Fruit fly (Drosophila melanogaster): ENCODE data around the gene snf.

DNA sequence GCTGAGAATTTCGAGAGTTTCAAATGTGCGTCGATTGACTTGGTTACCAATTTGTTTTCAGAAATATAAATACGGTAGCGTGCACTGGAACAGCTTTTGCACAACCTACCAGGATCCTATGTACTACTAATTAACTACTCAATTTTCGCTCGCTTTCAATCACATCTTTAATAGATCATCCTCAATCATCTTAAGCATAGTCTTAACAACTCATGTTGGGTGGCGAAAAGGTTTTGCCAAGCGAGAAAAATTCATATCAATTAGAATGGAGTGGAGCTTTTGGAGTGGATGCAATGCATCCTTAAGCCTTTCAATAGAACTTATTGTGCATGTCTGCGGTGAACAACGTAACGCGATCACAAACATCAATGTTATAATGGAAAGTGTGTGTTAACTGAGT lies 1.7 kb upstream of the snf start, which contains the start of gene CG17764:
- no peak for TF ChIP-seq pdm3 (GFP tag; optimal IDR thresholded peaks at IDR 0.05)
- no peak for TF ChIP-seq spab (GFP tag; optimal IDR thresholded peaks at IDR 0.05)
- TF ChIP-seq Gug (GFP tag; IDR thresholded peaks at IDR 0.05): no peak
- TF ChIP-seq OdsH (GFP tag; optimal IDR thresholded peaks at IDR 0.05): no peak
- TF ChIP-seq Eip78C (GFP tag): no peak
- no peak for TF ChIP-seq CG7368 (GFP tag; optimal IDR thresholded peaks at IDR 0.05)
- no peak for TF ChIP-seq salr (GFP tag; optimal IDR thresholded peaks at IDR 0.05)
- TF ChIP-seq CG10631 (GFP tag; optimal IDR thresholded peaks at IDR 0.05): no peak
- TF ChIP-seq Sox102F (GFP tag; optimal IDR thresholded peaks at IDR 0.05): no peak
